Worm (Caenorhabditis elegans) whole organism, L4 larva: ENCODE measurements around the gene csa-1.
A peak's percentile ranks its signal among the peaks of the same experiment; 100 is the strongest.

Source experiments
- D1046.2 ChIP-seq: fragments of 200-800 bp; sonication (Bioruptor generic); IDR thresholded peaks from 2 replicates; pipeline ENCODE4 v1.3.6; 2022; ENCODE audit warnings: missing genetic modification characterization, missing compliant biosample characterization
- F44E2.7 ChIP-seq: fragments of 200-800 bp; sonication (Bioruptor generic); IDR thresholded peaks from 2 replicates; pipeline ENCODE4 v2.1.2; 2022; ENCODE audit warnings: missing genetic modification characterization, missing compliant biosample characterization
- T20F7.1 ChIP-seq: fragments of 200-800 bp; sonication (Bioruptor generic); optimal IDR thresholded peaks from 2 replicates; lab custom pipeline; 2018; ENCODE audit warnings: mild to moderate bottlenecking, missing genetic modification characterization, missing compliant biosample characterization
- T26A8.4 ChIP-seq: fragments of 200-800 bp; sonication (Bioruptor generic); IDR thresholded peaks from 2 replicates; pipeline ENCODE4 v1.3.6; 2022; ENCODE audit warnings: missing genetic modification characterization, missing compliant biosample characterization
- Y105C5A.15 ChIP-seq: fragments of 200-800 bp; sonication (Bioruptor generic); IDR thresholded peaks from 2 replicates; pipeline ENCODE4 v1.3.6; 2022; ENCODE audit warnings: missing genetic modification characterization, missing compliant biosample characterization
- Y48G9A.11 ChIP-seq: fragments of 200-800 bp; sonication (Bioruptor generic); IDR thresholded peaks from 2 replicates; pipeline ENCODE4 v1.3.6; 2022; ENCODE audit warnings: missing genetic modification reagents, missing genetic modification characterization, missing compliant biosample characterization
- Y75B8A.6 ChIP-seq: fragments of 200-800 bp; sonication (Bioruptor generic); IDR thresholded peaks from 2 replicates; pipeline ENCODE4 v1.3.6; 2022; ENCODE audit warnings: missing genetic modification reagents, missing genetic modification characterization, missing compliant biosample characterization
- ZK546.5 ChIP-seq, 2 experiments: sonication (generic microtip); optimal IDR thresholded peaks; 2 replicates each; lab custom pipeline; 2017; ENCODE audit warnings: missing biosample characterization in 2 of 2, missing genetic modification characterization in 2 of 2
- ama-1 ChIP-seq: fragments of 150-350 bp; optimal IDR thresholded peaks from 2 replicates; lab custom pipeline; 2014; ENCODE audit warnings: inconsistent platforms, mixed read lengths
- arid-1 ChIP-seq: fragments of 200-800 bp; sonication (Bioruptor generic); conservative IDR thresholded peaks from 2 replicates; pipeline ENCODE4 v1.3.6; 2022; ENCODE audit warnings: missing genetic modification reagents, missing genetic modification characterization, missing compliant biosample characterization
- ceh-20 ChIP-seq: fragments of 200-800 bp; sonication (Bioruptor generic); IDR thresholded peaks from 2 replicates; pipeline ENCODE4 v1.3.6; 2022; ENCODE audit warnings: missing genetic modification reagents, missing genetic modification characterization, missing compliant biosample characterization
- ces-1 ChIP-seq: fragments of 150-350 bp; sonication (generic microtip); optimal IDR thresholded peaks from 4 replicates; lab custom pipeline; 2014; ENCODE audit warnings: missing biosample characterization, missing genetic modification reagents, missing genetic modification characterization
- daf-16 ChIP-seq, 3 experiments: sonication (generic microtip); optimal IDR thresholded peaks; 2 replicates each; lab custom pipeline; 2016 to 2017; ENCODE audit warnings: missing genetic modification characterization in 3 of 3, missing genetic modification reagents in 3 of 3, mild to moderate bottlenecking in 2 of 3, missing compliant biosample characterization in 2 of 3, missing biosample characterization in 1 of 3, moderate library complexity in 1 of 3
- dmd-6 ChIP-seq: fragments of 200-800 bp; sonication (Bioruptor generic); IDR thresholded peaks from 2 replicates; pipeline ENCODE4 v1.3.6; 2022; ENCODE audit warnings: missing genetic modification reagents, missing genetic modification characterization, missing compliant biosample characterization
- dve-1 ChIP-seq: sonication (generic microtip); optimal IDR thresholded peaks from 2 replicates; lab custom pipeline; 2017; ENCODE audit warnings: antibody characterized with exemption, mild to moderate bottlenecking, missing genetic modification characterization, missing compliant biosample characterization; ENCODE audit not compliant: insufficient read depth
- egl-27 ChIP-seq: sonication (generic microtip); optimal IDR thresholded peaks from 3 replicates; lab custom pipeline; 2017; ENCODE audit warnings: missing biosample characterization, missing genetic modification reagents, missing genetic modification characterization
- hif-1 ChIP-seq, 2 experiments: sonication (generic microtip); optimal IDR thresholded peaks; 2 replicates each; lab custom pipeline; 2016 to 2017; ENCODE audit warnings: missing compliant biosample characterization in 2 of 2, missing genetic modification characterization in 2 of 2, missing genetic modification reagents in 2 of 2, missing genotype in 2 of 2, mild to moderate bottlenecking in 1 of 2
- hlh-11 ChIP-seq: fragments of 200-800 bp; sonication (Bioruptor generic); optimal IDR thresholded peaks from 2 replicates; lab custom pipeline; 2018; ENCODE audit warnings: mild to moderate bottlenecking, missing genetic modification characterization, missing compliant biosample characterization
- hlh-30 ChIP-seq: sonication (generic microtip); optimal IDR thresholded peaks from 2 replicates; lab custom pipeline; 2017; ENCODE audit warnings: antibody characterized with exemption, mild to moderate bottlenecking, missing genetic modification characterization, missing compliant biosample characterization; ENCODE audit not compliant: insufficient read depth
- hmg-1.1 ChIP-seq: fragments of 200-800 bp; sonication (Bioruptor generic); IDR thresholded peaks from 2 replicates; pipeline ENCODE4 v1.3.6; 2022; ENCODE audit warnings: missing genetic modification reagents, missing genetic modification characterization, missing compliant biosample characterization
- lim-7 ChIP-seq: fragments of 200-800 bp; sonication (Bioruptor generic); IDR thresholded peaks from 2 replicates; pipeline ENCODE4 v1.3.6; 2022; ENCODE audit warnings: missing genetic modification characterization, missing compliant biosample characterization
- lin-29 ChIP-seq: fragments of 200-800 bp; sonication (Bioruptor generic); IDR thresholded peaks from 2 replicates; pipeline ENCODE4 v1.3.6; 2022; ENCODE audit warnings: missing genetic modification reagents, missing genetic modification characterization, missing compliant biosample characterization
- lir-3 ChIP-seq: sonication (generic microtip); optimal IDR thresholded peaks from 2 replicates; lab custom pipeline; 2016; ENCODE audit warnings: mild to moderate bottlenecking, missing genetic modification characterization, missing compliant biosample characterization
- madf-9 ChIP-seq: fragments of 200-800 bp; sonication (Bioruptor generic); conservative IDR thresholded peaks from 2 replicates; pipeline ENCODE4 v1.3.6; 2022; ENCODE audit warnings: missing genetic modification reagents, missing genetic modification characterization, missing compliant biosample characterization
- mep-1 ChIP-seq: fragments of 150-350 bp; sonication (generic microtip); optimal IDR thresholded peaks from 3 replicates; lab custom pipeline; 2014; ENCODE audit warnings: missing biosample characterization, missing genetic modification characterization
- mes-2 ChIP-seq: sonication (generic microtip); optimal IDR thresholded peaks from 2 replicates; lab custom pipeline; 2016; ENCODE audit warnings: missing genotype, mild to moderate bottlenecking, missing genetic modification characterization, missing compliant biosample characterization; ENCODE audit not compliant: poor library complexity, severe bottlenecking
- nhr-102 ChIP-seq: sonication (generic microtip); optimal IDR thresholded peaks from 2 replicates; lab custom pipeline; 2016; ENCODE audit warnings: mild to moderate bottlenecking, missing genetic modification characterization, moderate library complexity, missing compliant biosample characterization
- nhr-11 ChIP-seq: fragments of 150-350 bp; optimal IDR thresholded peaks from 2 replicates; lab custom pipeline; 2014; ENCODE audit warnings: missing biosample characterization, missing genetic modification characterization
- nhr-237 ChIP-seq: sonication (generic microtip); optimal IDR thresholded peaks from 2 replicates; lab custom pipeline; 2017; ENCODE audit warnings: missing biosample characterization, missing genetic modification characterization
- nhr-25 ChIP-seq: sonication (generic microtip); optimal IDR thresholded peaks from 2 replicates; lab custom pipeline; 2017; ENCODE audit warnings: missing genetic modification characterization, mild to moderate bottlenecking, missing compliant biosample characterization, antibody characterized with exemption, moderate library complexity, borderline replicate concordance; ENCODE audit not compliant: insufficient read depth
- nhr-41 ChIP-seq: fragments of 200-800 bp; sonication (Bioruptor generic); IDR thresholded peaks from 2 replicates; pipeline ENCODE4 v1.3.6; 2022; ENCODE audit warnings: missing genetic modification reagents, missing genetic modification characterization, missing compliant biosample characterization
- nhr-42 ChIP-seq: fragments of 200-800 bp; sonication (Bioruptor generic); IDR thresholded peaks from 2 replicates; pipeline ENCODE4 v1.3.6; 2022; ENCODE audit warnings: missing genetic modification characterization, missing compliant biosample characterization
- nhr-77 ChIP-seq: fragments of 150-350 bp; optimal IDR thresholded peaks from 2 replicates; lab custom pipeline; 2014; ENCODE audit warnings: missing biosample characterization, missing genetic modification characterization
- pha-4 ChIP-seq, 2 experiments: fragments of 150-350 bp in 1 of 2; fragments of 200-800 bp in 1 of 2; sonication (Bioruptor generic) in 1 of 2; IDR thresholded peaks in 1 of 2; optimal IDR thresholded peaks in 1 of 2; 2 replicates each; pipeline versions ENCODE4 v1.3.6 to Lab custom; 2014 to 2022; ENCODE audit warnings: missing genetic modification characterization in 2 of 2, missing genetic modification reagents in 2 of 2, missing biosample characterization in 1 of 2, missing compliant biosample characterization in 1 of 2
- php-3 ChIP-seq: fragments of 200-800 bp; sonication (Bioruptor generic); IDR thresholded peaks from 2 replicates; pipeline ENCODE4 v1.3.6; 2022; ENCODE audit warnings: missing genetic modification reagents, missing genetic modification characterization, missing compliant biosample characterization
- pqm-1 ChIP-seq: sonication (generic microtip); optimal IDR thresholded peaks from 2 replicates; lab custom pipeline; 2017; ENCODE audit warnings: missing biosample characterization, missing genetic modification characterization
- rbr-2 ChIP-seq: sonication (generic microtip); optimal IDR thresholded peaks from 2 replicates; lab custom pipeline; 2016; ENCODE audit warnings: missing genotype, missing genetic modification characterization, missing compliant biosample characterization
- saeg-2 ChIP-seq: fragments of 200-800 bp; sonication (Bioruptor generic); IDR thresholded peaks from 2 replicates; pipeline ENCODE4 v1.3.6; 2022; ENCODE audit warnings: missing genetic modification reagents, missing genetic modification characterization, missing compliant biosample characterization
- set-16 ChIP-seq: fragments of 200-800 bp; sonication (Bioruptor generic); IDR thresholded peaks from 2 replicates; pipeline ENCODE4 v1.3.6; 2022; ENCODE audit warnings: missing genetic modification reagents, missing genetic modification characterization, missing compliant biosample characterization
- skn-1 ChIP-seq: fragments of 150-350 bp; optimal IDR thresholded peaks from 2 replicates; lab custom pipeline; 2014; ENCODE audit warnings: missing biosample characterization, missing genetic modification characterization
- tra-1 ChIP-seq: fragments of 200-800 bp; sonication (Bioruptor generic); IDR thresholded peaks from 2 replicates; pipeline ENCODE4 v1.3.6; 2022; ENCODE audit warnings: missing genetic modification reagents, missing genetic modification characterization, missing compliant biosample characterization
- unc-39 ChIP-seq: sonication (generic microtip); optimal IDR thresholded peaks from 2 replicates; lab custom pipeline; 2017; ENCODE audit warnings: missing biosample characterization, missing genetic modification characterization
- vab-7 ChIP-seq: fragments of 200-800 bp; sonication (Bioruptor generic); IDR thresholded peaks from 2 replicates; pipeline ENCODE4 v1.3.6; 2022; ENCODE audit warnings: missing genetic modification reagents, missing genetic modification characterization, missing compliant biosample characterization
- zag-1 ChIP-seq: fragments of 150-350 bp; optimal IDR thresholded peaks from 2 replicates; lab custom pipeline; 2014; ENCODE audit warnings: missing biosample characterization, missing genetic modification characterization
- zfp-2 ChIP-seq: sonication (generic microtip); optimal IDR thresholded peaks from 2 replicates; lab custom pipeline; 2016; ENCODE audit warnings: mild to moderate bottlenecking, missing genetic modification characterization, missing compliant biosample characterization
- zfp-3 ChIP-seq: fragments of 200-800 bp; sonication (Bioruptor generic); conservative IDR thresholded peaks from 2 replicates; pipeline ENCODE4 v1.3.6; 2022; ENCODE audit warnings: missing genetic modification reagents, missing genetic modification characterization, missing compliant biosample characterization
- ztf-11 ChIP-seq: fragments of 150-350 bp; optimal IDR thresholded peaks from 2 replicates; lab custom pipeline; 2014; ENCODE audit warnings: missing biosample characterization, missing genetic modification characterization
- ztf-7 ChIP-seq: fragments of 150-350 bp; optimal IDR thresholded peaks from 2 replicates; lab custom pipeline; 2014; ENCODE audit warnings: missing biosample characterization, missing genetic modification characterization

The csa-1 gene

DNA sequence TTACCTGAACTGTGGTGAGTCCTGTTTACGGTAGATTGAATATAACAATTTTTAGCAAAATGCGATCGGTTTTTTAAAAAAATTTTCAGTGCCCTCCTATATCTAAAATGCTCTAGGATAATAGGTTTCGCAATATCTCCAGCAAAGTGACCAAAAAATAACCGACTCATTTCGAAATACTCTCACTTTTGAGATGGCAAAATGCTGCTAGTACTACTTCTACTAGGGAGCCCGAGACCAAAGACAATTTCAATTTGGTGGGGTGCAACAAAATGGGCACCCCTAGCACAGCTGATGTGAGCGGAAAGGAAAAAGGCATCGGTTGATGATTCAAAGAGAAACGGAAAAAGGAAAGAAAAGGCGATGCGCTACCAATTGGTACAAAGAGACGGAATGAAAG lies 16.0 kb downstream of the csa-1 start:
- TF ChIP-seq zfp-3 (GFP tag; lab: Robert Waterston, UW) (no peak), rbr-2 (no peak), ama-1 (lab: Kevin White, UChicago) (no peak), F44E2.7 (GFP tag; lab: Robert Waterston, UW) (no peak), Y48G9A.11 (GFP tag; lab: Robert Waterston, UW) (no peak), nhr-77 (tag; lab: Kevin White, UChicago) (no peak), nhr-25 (tag; lab: Kevin White, UChicago) (no peak), set-16 (GFP tag; lab: Robert Waterston, UW) (no peak), lin-29 (GFP tag; lab: Robert Waterston, UW) (no peak)
- TF ChIP-seq, all 104 proteins: peak for 0

DNA sequence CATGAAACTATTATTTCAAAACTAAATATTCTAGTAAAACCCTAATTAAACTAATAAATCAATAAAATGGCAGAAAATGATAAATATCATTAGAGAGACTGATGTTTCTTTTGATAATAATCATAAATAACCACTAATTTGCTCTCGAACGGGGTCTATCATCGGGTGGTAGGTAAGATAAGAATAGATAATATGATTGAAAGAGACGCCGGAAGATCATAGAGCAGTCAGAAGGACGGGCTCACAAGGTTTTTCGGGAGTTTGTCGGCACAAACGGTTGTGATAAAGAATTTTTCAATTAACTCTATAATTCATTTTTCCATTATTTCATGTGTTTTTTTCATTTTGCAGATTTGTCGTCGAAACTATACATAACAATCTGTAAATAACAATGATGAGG lies 18.5 kb downstream of the csa-1 start:
- TF ChIP-seq pqm-1 (tag; lab: Kevin White, UChicago) (peak; percentile 98), unc-39 (tag; lab: Kevin White, UChicago) (no peak), tra-1 (peak; percentile 55), nhr-41 (GFP tag; lab: Robert Waterston, UW) (no peak), ztf-11 (tag; lab: Kevin White, UChicago) (no peak), ces-1 (GFP tag; lab: Kevin White, UChicago) (no peak), nhr-42 (GFP tag; lab: Robert Waterston, UW) (no peak), dve-1 (tag; lab: Kevin White, UChicago) (peak; percentile 79), nhr-237 (no peak), hmg-1.1 (GFP tag; lab: Robert Waterston, UW) (no peak), hlh-11 (peak; percentile 91), rbr-2 (no peak), Y75B8A.6 (GFP tag; lab: Robert Waterston, UW) (no peak), saeg-2 (GFP tag; lab: Robert Waterston, UW) (no peak), T26A8.4 (GFP tag; lab: Robert Waterston, UW) (no peak), F44E2.7 (GFP tag; lab: Robert Waterston, UW) (no peak), pha-4 (GFP tag; IDR thresholded peaks at IDR 0.05; lab: Robert Waterston, UW) (no peak), pha-4 (tag; optimal IDR thresholded peaks at IDR 0.05; lab: Kevin White, UChicago) (no peak), ztf-7 (tag; lab: Kevin White, UChicago) (no peak), mes-2 (tag; lab: Kevin White, UChicago) (no peak), madf-9 (no peak), T20F7.1 (GFP tag; lab: Kevin White, UChicago) (no peak), arid-1 (GFP tag; lab: Robert Waterston, UW) (no peak), daf-16 (GFP tag; optimal IDR thresholded peaks at IDR 0.05; lab: Kevin White, UChicago) (peak in 1 of 2 experiments; percentile 55), daf-16 (tag; optimal IDR thresholded peaks at IDR 0.05; lab: Kevin White, UChicago) (peak; percentile 54), ceh-20 (peak; percentile 41; the same call in 1 of the 2 replicates), ZK546.5 (tag; optimal IDR thresholded peaks at IDR 0.05; lab: Kevin White, UChicago) (no peak), hlh-30 (tag; lab: Kevin White, UChicago) (peak; percentile 64), skn-1 (tag; lab: Kevin White, UChicago) (no peak), vab-7 (no peak), Y105C5A.15 (GFP tag; lab: Robert Waterston, UW) (no peak), nhr-11 (tag; lab: Kevin White, UChicago) (no peak), zag-1 (tag; lab: Kevin White, UChicago) (no peak), nhr-77 (tag; lab: Kevin White, UChicago) (peak; percentile 27), dmd-6 (GFP tag; lab: Robert Waterston, UW) (peak; percentile 78), php-3 (GFP tag; lab: Robert Waterston, UW) (peak; percentile 93), hif-1 (tag; optimal IDR thresholded peaks at IDR 0.05; lab: Kevin White, UChicago) (no peak), mep-1 (peak; percentile 13), zfp-3 (GFP tag; lab: Robert Waterston, UW) (no peak), lir-3 (tag; lab: Kevin White, UChicago) (no peak), D1046.2 (GFP tag; lab: Robert Waterston, UW) (no peak), nhr-102 (tag; lab: Kevin White, UChicago) (peak; percentile 38), zfp-2 (tag; lab: Kevin White, UChicago) (no peak), egl-27 (tag; lab: Kevin White, UChicago) (no peak), lim-7 (no peak)
